Worm (Caenorhabditis elegans) whole organism, midembryonic: ENCODE data around the gene F15H10.8.

Experiments used
- T22C8.4 ChIP-seq: fragments of 200-800 bp; sonication (Bioruptor generic); IDR thresholded peaks from 2 replicates; pipeline ENCODE4 v1.3.6; 2022; ENCODE audit warnings: missing genetic modification characterization, missing compliant biosample characterization
- flt-1 ChIP-seq: fragments of 200-800 bp; sonication (Bioruptor generic); IDR thresholded peaks from 2 replicates; pipeline ENCODE4 v1.3.6; 2022; ENCODE audit warnings: missing genetic modification characterization, missing compliant biosample characterization
- klf-2 ChIP-seq: fragments of 200-800 bp; sonication (Bioruptor generic); conservative IDR thresholded peaks from 2 replicates; pipeline ENCODE4 v1.3.6; 2022; ENCODE audit warnings: missing genetic modification reagents, missing genetic modification characterization, missing compliant biosample characterization
- ref-1 ChIP-seq: fragments of 200-800 bp; sonication (Bioruptor generic); conservative IDR thresholded peaks from 2 replicates; pipeline ENCODE4 v1.3.6; 2022; ENCODE audit warnings: missing genetic modification reagents, missing genetic modification characterization, missing compliant biosample characterization
- tab-1 ChIP-seq: fragments of 200-800 bp; sonication (Bioruptor generic); IDR thresholded peaks from 2 replicates; pipeline ENCODE4 v1.3.6; 2022; ENCODE audit warnings: missing genetic modification characterization, missing compliant biosample characterization
- ztf-23 ChIP-seq: fragments of 200-800 bp; sonication (Bioruptor generic); IDR thresholded peaks from 2 replicates; pipeline ENCODE4 v1.3.6; 2022; ENCODE audit warnings: missing genetic modification reagents, missing genetic modification characterization, missing compliant biosample characterization
- ztf-29 ChIP-seq: fragments of 200-800 bp; sonication (Bioruptor generic); IDR thresholded peaks from 2 replicates; pipeline ENCODE4 v1.3.6; 2022; ENCODE audit warnings: missing genetic modification reagents, missing genetic modification characterization, missing compliant biosample characterization

DNA sequence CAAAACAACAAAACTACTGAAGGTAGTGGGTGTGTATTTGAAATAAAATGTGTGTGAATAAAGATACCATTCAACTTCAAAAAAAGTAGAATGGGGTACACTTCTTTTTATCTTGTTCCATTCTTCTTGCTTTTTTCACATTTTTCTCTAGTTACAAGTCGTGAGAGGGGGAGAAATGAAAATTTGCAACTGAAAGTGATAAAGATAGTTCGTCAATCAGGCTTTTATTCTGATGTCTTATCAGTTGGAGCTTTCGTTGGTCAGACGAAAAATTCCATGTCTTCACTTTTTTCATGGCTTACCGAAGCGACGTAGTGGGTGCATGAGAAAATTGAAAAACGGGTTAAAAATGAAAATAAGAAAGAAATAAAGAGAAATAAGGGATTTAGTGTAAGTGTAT, 31.0 kb upstream of the F15H10.8 start, which contains the start of gene Y32F6A.4:
- TF ChIP-seq tab-1: no peak
- TF ChIP-seq ztf-23 (GFP tag; lab: Robert Waterston, UW): no peak
- no peak for TF ChIP-seq T22C8.4 (GFP tag; lab: Robert Waterston, UW)
- TF ChIP-seq klf-2 (GFP tag; lab: Robert Waterston, UW): no peak
- no peak for TF ChIP-seq ref-1 (GFP tag; lab: Robert Waterston, UW)
- TF ChIP-seq ztf-29 (GFP tag; lab: Robert Waterston, UW): no peak
- no peak for TF ChIP-seq flt-1
